Worm (Caenorhabditis elegans): Measurements from ENCODE around the gene F57B1.9.

Gene F57B1.9

DNA sequence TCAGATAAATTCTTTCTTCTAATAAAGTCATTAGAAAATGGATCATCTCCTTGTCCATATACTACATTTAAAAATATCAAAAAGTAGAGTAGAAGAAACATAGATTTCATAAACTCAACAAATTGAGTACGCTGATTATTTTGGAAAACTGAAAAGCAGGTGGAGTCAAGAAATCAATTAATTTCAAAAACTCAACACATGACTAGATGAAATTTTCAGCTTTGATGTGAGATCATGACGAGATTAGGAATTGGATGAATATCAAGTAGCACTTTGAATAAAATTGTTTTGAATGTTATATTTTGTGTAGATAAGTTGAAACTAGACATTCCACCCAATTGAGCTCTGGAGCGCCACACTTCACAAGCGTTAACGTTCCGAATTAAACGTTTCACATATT lies 2.2 kb downstream of the F57B1.9 start, which contains the start of gene F57B1.1:
Gene F57B1.1 (minus strand): TSS at position 101 of the 400 bp plus-strand sequence.
- no peak for TF ChIP-seq Y22D7AL.16 (tag; optimal IDR thresholded peaks at IDR 0.05)
- no peak for TF ChIP-seq rnt-1 (tag; optimal IDR thresholded peaks at IDR 0.05)
- TF ChIP-seq hlh-13 (GFP tag; optimal IDR thresholded peaks at IDR 0.05): no peak
- no peak for TF ChIP-seq F13H6.1 (tag; optimal IDR thresholded peaks at IDR 0.05)
- no peak for TF ChIP-seq nfya-1 (tag; optimal IDR thresholded peaks at IDR 0.05)
- TF ChIP-seq T23F11.4 (GFP tag; optimal IDR thresholded peaks at IDR 0.05): no peak
- no peak for TF ChIP-seq madf-2 (tag; optimal IDR thresholded peaks at IDR 0.05)
- TF ChIP-seq npax-4 (tag; optimal IDR thresholded peaks at IDR 0.05): no peak
- no peak for TF ChIP-seq eyg-1 (tag; optimal IDR thresholded peaks at IDR 0.05)
- no peak for TF ChIP-seq che-1 (tag; optimal IDR thresholded peaks at IDR 0.05)
- TF ChIP-seq elt-4 (tag; optimal IDR thresholded peaks at IDR 0.05): no peak
- no peak for TF ChIP-seq tbx-7 (tag; optimal IDR thresholded peaks at IDR 0.05)
- no peak for TF ChIP-seq tbx-2 (tag; optimal IDR thresholded peaks at IDR 0.05)
- no peak for TF ChIP-seq pha-2 (tag; optimal IDR thresholded peaks at IDR 0.05)
- TF ChIP-seq pros-1 (tag; optimal IDR thresholded peaks at IDR 0.05): no peak
- no peak for TF ChIP-seq ahr-1 (tag; optimal IDR thresholded peaks at IDR 0.05)
- no peak for TF ChIP-seq ceh-9 (tag; optimal IDR thresholded peaks at IDR 0.05)
- TF ChIP-seq ceh-45 (GFP tag; IDR thresholded peaks at IDR 0.05): no peak
- TF ChIP-seq ttx-3 (tag; optimal IDR thresholded peaks at IDR 0.05): no peak

DNA sequence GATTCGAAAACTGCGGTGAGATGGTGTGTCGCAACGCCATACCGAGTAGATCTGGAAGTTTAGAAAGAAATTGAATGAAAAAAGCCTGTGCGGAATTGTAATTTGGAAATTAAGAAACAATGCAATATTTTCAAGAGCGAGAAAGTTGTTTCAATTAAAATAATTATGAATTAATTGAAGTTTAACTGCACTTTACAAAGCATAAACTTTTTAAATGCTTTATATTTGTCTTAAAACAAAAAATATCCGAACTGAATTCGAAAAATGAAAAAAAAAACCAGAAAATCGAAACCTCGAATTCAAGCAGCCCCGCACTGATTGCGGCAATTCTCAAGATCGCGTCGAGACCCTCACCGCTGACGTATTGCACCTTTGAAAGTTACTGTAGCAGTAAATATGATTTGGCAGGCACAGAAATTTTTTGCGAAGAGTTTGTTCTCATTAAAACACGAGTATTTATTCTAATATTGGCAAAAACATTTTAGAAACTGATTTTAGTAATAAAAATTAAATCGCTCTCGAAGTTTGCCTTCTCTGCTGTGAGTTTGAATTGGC lies 4.2 kb downstream of the F57B1.9 start, which contains the start of gene sun-1:
Gene sun-1 (minus strand): TSS at position 51 of the 555 bp plus-strand sequence.
- TF ChIP-seq ama-1 (optimal IDR thresholded peaks at IDR 0.05) (no peak), ceh-2 (tag; optimal IDR thresholded peaks at IDR 0.05) (no peak), ceh-34 (tag; optimal IDR thresholded peaks at IDR 0.05) (no peak), pax-1 (tag; optimal IDR thresholded peaks at IDR 0.05) (no peak), unc-3 (GFP tag; conservative IDR thresholded peaks at IDR 0.05) (no peak), unc-3 (tag; optimal IDR thresholded peaks at IDR 0.05) (no peak), Y22D7AL.16 (tag; optimal IDR thresholded peaks at IDR 0.05) (no peak), pqm-1 (tag; optimal IDR thresholded peaks at IDR 0.05) (no peak), ceh-48 (tag; optimal IDR thresholded peaks at IDR 0.05) (no peak), tbx-7 (tag; optimal IDR thresholded peaks at IDR 0.05) (no peak), C08G9.2 (tag; optimal IDR thresholded peaks at IDR 0.05) (no peak), unc-55 (GFP tag; optimal IDR thresholded peaks at IDR 0.05) (no peak), odd-2 (tag; optimal IDR thresholded peaks at IDR 0.05) (no peak)

DNA sequence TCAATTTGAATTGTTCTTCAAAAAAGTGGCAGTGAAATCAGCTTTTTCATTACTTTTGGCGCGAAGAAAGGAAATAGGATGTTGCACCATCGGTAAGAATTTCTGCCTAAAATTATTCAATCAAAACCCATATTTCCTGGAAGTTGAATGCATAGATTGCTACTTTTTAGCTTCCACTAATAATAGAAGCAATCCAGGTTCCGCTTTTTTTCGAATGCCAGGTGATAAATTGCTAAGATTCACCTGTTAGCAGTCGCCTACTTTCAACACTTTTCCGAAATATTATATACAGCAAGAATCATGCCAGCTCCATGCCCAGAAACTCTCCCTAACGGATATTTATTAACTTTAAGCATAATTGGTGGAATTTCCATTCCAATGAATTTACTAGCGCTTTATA lies 12.3 kb downstream of the F57B1.9 start, which contains the start of gene sri-6:
Gene sri-6 (plus strand): TSS at position 301 of the 400 bp plus-strand sequence.
- TF ChIP-seq elt-2 (tag; optimal IDR thresholded peaks at IDR 0.05): no peak
- no peak for TF ChIP-seq K02D7.2 (tag; optimal IDR thresholded peaks at IDR 0.05)
- TF ChIP-seq lim-6 (tag; optimal IDR thresholded peaks at IDR 0.05): no peak
- no peak for TF ChIP-seq pha-2 (tag; optimal IDR thresholded peaks at IDR 0.05)
- no peak for TF ChIP-seq ref-2 (tag; optimal IDR thresholded peaks at IDR 0.05)
- no peak for TF ChIP-seq odd-2 (tag; optimal IDR thresholded peaks at IDR 0.05)
- no peak for TF ChIP-seq hlh-13 (GFP tag; optimal IDR thresholded peaks at IDR 0.05)
- TF ChIP-seq K09A11.1 (tag; optimal IDR thresholded peaks at IDR 0.05; ENCODE audit: insufficient read depth): no peak
- no peak for TF ChIP-seq pha-4 (tag; optimal IDR thresholded peaks at IDR 0.05)
- no peak for TF ChIP-seq pag-3 (tag; optimal IDR thresholded peaks at IDR 0.05; ENCODE audit: borderline replicate concordance)
- no peak for TF ChIP-seq unc-42 (tag; optimal IDR thresholded peaks at IDR 0.05)

DNA sequence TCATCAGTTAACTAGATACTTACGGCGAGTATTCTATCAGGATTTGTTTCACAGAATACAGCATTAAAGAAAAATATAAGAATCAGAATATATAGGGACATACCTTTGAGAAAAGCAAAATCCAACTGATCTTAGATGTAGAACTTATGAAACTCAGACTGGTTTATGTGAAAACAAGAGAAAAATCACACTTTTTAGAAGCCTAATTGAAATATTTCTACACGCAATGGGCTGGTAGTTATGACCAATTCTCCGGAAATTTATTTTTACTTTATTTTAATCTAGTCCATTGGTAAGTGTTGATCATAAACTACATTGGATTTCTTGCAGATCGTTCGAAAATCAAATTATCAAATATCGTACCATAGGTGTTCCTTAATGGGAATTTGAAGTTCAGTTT lies 13.6 kb downstream of the F57B1.9 start, which contains the start of gene T09E8.4:
Gene T09E8.4 (minus strand): TSS at position 101 of the 400 bp plus-strand sequence.
- TF ChIP-seq mec-3 (tag; optimal IDR thresholded peaks at IDR 0.05; ENCODE audit: borderline replicate concordance) (no peak), ref-2 (tag; optimal IDR thresholded peaks at IDR 0.05) (no peak), nfya-1 (tag; optimal IDR thresholded peaks at IDR 0.05) (no peak), madf-2 (tag; optimal IDR thresholded peaks at IDR 0.05) (no peak), ceh-2 (tag; optimal IDR thresholded peaks at IDR 0.05) (no peak), odd-2 (tag; optimal IDR thresholded peaks at IDR 0.05) (no peak), pqm-1 (tag; optimal IDR thresholded peaks at IDR 0.05) (no peak), che-1 (tag; optimal IDR thresholded peaks at IDR 0.05) (no peak), gmeb-2 (tag; optimal IDR thresholded peaks at IDR 0.05) (no peak), pha-2 (tag; optimal IDR thresholded peaks at IDR 0.05) (no peak), ets-4 (tag; optimal IDR thresholded peaks at IDR 0.05) (no peak), pat-9 (tag; optimal IDR thresholded peaks at IDR 0.05) (no peak), rnt-1 (tag; optimal IDR thresholded peaks at IDR 0.05) (no peak), ceh-31 (tag; optimal IDR thresholded peaks at IDR 0.05) (no peak), ama-1 (optimal IDR thresholded peaks at IDR 0.05) (no peak), elt-4 (tag; optimal IDR thresholded peaks at IDR 0.05) (no peak), syd-9 (tag; optimal IDR thresholded peaks at IDR 0.05) (no peak), ceh-14 (tag; optimal IDR thresholded peaks at IDR 0.05) (no peak), ceh-34 (tag; optimal IDR thresholded peaks at IDR 0.05) (no peak)

All from whole organism, late embryonic.